Fruit fly (Drosophila melanogaster): ENCODE data around the gene CG31140.

- TF ChIP-seq CG8159 (tag; optimal IDR thresholded peaks at IDR 0.05) (no peak), Ets98B (GFP tag; IDR thresholded peaks at IDR 0.05) (no peak), Pif1B (GFP tag; optimal IDR thresholded peaks at IDR 0.05) (no peak), CG12605 (GFP tag; IDR thresholded peaks at IDR 0.05) (no peak), CG14655 (GFP tag; optimal IDR thresholded peaks at IDR 0.05) (no peak), CG9948 (tag; optimal IDR thresholded peaks at IDR 0.05) (no peak), CG4496 (GFP tag; IDR thresholded peaks at IDR 0.05) (no peak), Pif1A (GFP tag; optimal IDR thresholded peaks at IDR 0.05) (no peak), CG13204 (GFP tag; optimal IDR thresholded peaks at IDR 0.05) (no peak), CG8301 (tag; optimal IDR thresholded peaks at IDR 0.05) (no peak), CG32121 (GFP tag; IDR thresholded peaks at IDR 0.05) (no peak), CG15710 (tag; optimal IDR thresholded peaks at IDR 0.05) (no peak)
These were observed 49.2 kb downstream of the CG31140 start for dm6 chr3R:24012038-24012693.

Measured in whole organism, pupa.